Fruit fly (Drosophila melanogaster): ENCODE results near the gene Ubc2.

DNA sequence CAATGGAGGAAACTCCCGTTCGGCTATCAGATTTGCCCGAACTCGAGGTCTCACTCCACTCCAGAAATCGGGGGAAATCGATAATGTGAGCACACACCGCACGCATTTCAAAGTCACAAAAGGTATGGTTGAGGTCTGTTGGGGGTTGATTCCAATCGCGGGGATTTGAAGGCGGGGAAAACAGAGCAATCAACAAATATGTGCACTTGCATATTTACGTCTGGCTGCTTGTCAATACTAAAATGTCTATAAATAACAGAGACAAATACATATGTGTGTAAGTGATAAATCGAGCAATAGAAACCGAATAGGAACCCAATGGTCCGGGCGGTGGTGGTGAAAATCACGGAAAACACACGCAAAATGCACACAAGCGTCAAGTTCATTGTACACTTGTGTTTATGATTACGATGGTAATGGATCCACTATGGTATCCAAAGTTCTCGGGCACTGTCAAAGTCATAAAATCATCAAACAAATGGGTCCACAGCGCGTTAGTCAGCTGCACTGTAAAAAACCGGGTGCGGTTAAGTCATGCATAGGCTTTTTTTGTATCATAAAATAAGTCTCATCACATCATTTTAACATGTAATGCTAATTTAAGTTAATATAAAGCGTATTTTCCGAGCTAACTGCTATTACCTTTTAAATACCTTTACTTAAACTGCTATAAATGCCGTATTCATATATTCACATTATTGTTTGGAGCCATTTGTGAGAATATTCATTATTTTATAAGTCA lies 15.8 kb downstream of the Ubc2 start:
- TF ChIP-seq achi (GFP tag; optimal IDR thresholded peaks at IDR 0.05) (peak; percentile 36), Lpt (GFP tag; optimal IDR thresholded peaks at IDR 0.05) (peak; percentile 58), salr (GFP tag; optimal IDR thresholded peaks at IDR 0.05) (peak in 1 of 2 experiments; percentile 55), Blimp-1 (GFP tag; optimal IDR thresholded peaks at IDR 0.05) (no peak), dac (GFP tag; optimal IDR thresholded peaks at IDR 0.05) (peak; percentile 50), Ets21C (GFP tag; optimal IDR thresholded peaks at IDR 0.05) (no peak), pdm3 (GFP tag; optimal IDR thresholded peaks at IDR 0.05) (peak; percentile 15), vri (GFP tag; optimal IDR thresholded peaks at IDR 0.05) (no peak), fd59A (GFP tag; optimal IDR thresholded peaks at IDR 0.05) (peak; percentile 12), Sox102F (GFP tag; optimal IDR thresholded peaks at IDR 0.05) (no peak)
